Worm (Caenorhabditis elegans): Measurements from ENCODE around the gene F36H5.8.
"Not testable (repeated sequence)": the region's sequence is repeated elsewhere in the genome, so short reads cannot be mapped to it uniquely, and the experiment has no call there.

The F36H5.8 gene

ce11 chrII:1784799-1785198 is 34.3 kb upstream of the F36H5.8 start, which contains the start of gene C08F1.11:
C08F1.11 (minus strand) TSS chrII:1784899.
- no peak for TF ChIP-seq F13H6.1 (tag; optimal IDR thresholded peaks at IDR 0.05)
- TF ChIP-seq sma-9 (GFP tag; optimal IDR thresholded peaks at IDR 0.05) = no peak
- TF ChIP-seq sma-9 (tag; optimal IDR thresholded peaks at IDR 0.05) = no peak
- TF ChIP-seq unc-39 (tag; optimal IDR thresholded peaks at IDR 0.05) = no peak
- TF ChIP-seq blmp-1 (tag; optimal IDR thresholded peaks at IDR 0.05; ENCODE audit: insufficient read depth) = no peak
- TF ChIP-seq alr-1 (tag; optimal IDR thresholded peaks at IDR 0.05) = no peak
- no peak for TF ChIP-seq lin-39 (tag; optimal IDR thresholded peaks at IDR 0.05)
- TF ChIP-seq mab-5 (tag; optimal IDR thresholded peaks at IDR 0.05) = no peak
- no peak for TF ChIP-seq nhr-10 (tag; optimal IDR thresholded peaks at IDR 0.05)
- no peak for TF ChIP-seq ztf-1 (GFP tag; conservative IDR thresholded peaks at IDR 0.05)
- no peak for TF ChIP-seq R02D3.7 (tag; optimal IDR thresholded peaks at IDR 0.05)
- no peak for TF ChIP-seq aly-2 (tag; optimal IDR thresholded peaks at IDR 0.05)
- no peak for TF ChIP-seq fos-1 (tag; optimal IDR thresholded peaks at IDR 0.05)
- TF ChIP-seq ama-1 (optimal IDR thresholded peaks at IDR 0.05) = no peak
- no peak for TF ChIP-seq skn-1 (tag; optimal IDR thresholded peaks at IDR 0.05)
- no peak for TF ChIP-seq ZK546.5 (tag; optimal IDR thresholded peaks at IDR 0.05)
- no peak for TF ChIP-seq nhr-23 (tag; optimal IDR thresholded peaks at IDR 0.05)
- no peak for TF ChIP-seq C34F6.9 (tag; optimal IDR thresholded peaks at IDR 0.05)
- no peak for TF ChIP-seq zag-1 (tag; optimal IDR thresholded peaks at IDR 0.05)

- no peak for TF ChIP-seq unc-39 (tag; optimal IDR thresholded peaks at IDR 0.05)
- TF ChIP-seq mbf-1 (tag; optimal IDR thresholded peaks at IDR 0.05) = no peak
- TF ChIP-seq ztf-4 (tag; optimal IDR thresholded peaks at IDR 0.05) = no peak
- TF ChIP-seq nhr-12 (tag; optimal IDR thresholded peaks at IDR 0.05) = no peak
- TF ChIP-seq unc-55 (GFP tag; optimal IDR thresholded peaks at IDR 0.05) = no peak
- TF ChIP-seq sma-9 (GFP tag; optimal IDR thresholded peaks at IDR 0.05) = no peak
- TF ChIP-seq sma-9 (tag; optimal IDR thresholded peaks at IDR 0.05) = no peak
- no peak for TF ChIP-seq gmeb-1 (tag; optimal IDR thresholded peaks at IDR 0.05)
- TF ChIP-seq F13H6.1 (tag; optimal IDR thresholded peaks at IDR 0.05) = no peak
- TF ChIP-seq aly-2 (tag; optimal IDR thresholded peaks at IDR 0.05) = no peak
- no peak for TF ChIP-seq ztf-11 (tag; optimal IDR thresholded peaks at IDR 0.05)
- TF ChIP-seq unc-62 (GFP tag; optimal IDR thresholded peaks at IDR 0.05) = no peak
- TF ChIP-seq fos-1 (tag; optimal IDR thresholded peaks at IDR 0.05) = no peak
- TF ChIP-seq nhr-25 (tag; optimal IDR thresholded peaks at IDR 0.05) = no peak
- no peak for TF ChIP-seq zag-1 (tag; optimal IDR thresholded peaks at IDR 0.05)
- no peak for TF ChIP-seq lin-13 (GFP tag; optimal IDR thresholded peaks at IDR 0.05)
These were observed 32.0 kb upstream of the F36H5.8 start, which contains the start of gene math-4 for ce11 chrII:1782474-1782873. math-4 (minus strand) TSS chrII:1782574.

- TF ChIP-seq nhr-25 (tag; optimal IDR thresholded peaks at IDR 0.05); ztf-11 (tag; optimal IDR thresholded peaks at IDR 0.05); ztf-1 (GFP tag; conservative IDR thresholded peaks at IDR 0.05): not testable (repeated sequence)
These were observed 24.7 kb upstream of the F36H5.8 start, which contains the start of gene F36H5.14 for ce11 chrII:1775234-1775633. F36H5.14 (plus strand) TSS chrII:1775534.

ce11 chrII:1771785-1772184 is 21.3 kb upstream of the F36H5.8 start, which contains the start of gene math-3:
math-3 (plus strand) TSS chrII:1772085.
- TF ChIP-seq unc-39 (tag; optimal IDR thresholded peaks at IDR 0.05) = no peak
- TF ChIP-seq gmeb-1 (tag; optimal IDR thresholded peaks at IDR 0.05) = no peak
- TF ChIP-seq lin-11 (tag; optimal IDR thresholded peaks at IDR 0.05) = no peak
- TF ChIP-seq nhr-11 (tag; optimal IDR thresholded peaks at IDR 0.05) = no peak
- no peak for TF ChIP-seq nhr-129 (tag; optimal IDR thresholded peaks at IDR 0.05)
- TF ChIP-seq unc-55 (GFP tag; optimal IDR thresholded peaks at IDR 0.05) = no peak
- no peak for TF ChIP-seq fos-1 (tag; optimal IDR thresholded peaks at IDR 0.05)
- TF ChIP-seq C34F6.9 (tag; optimal IDR thresholded peaks at IDR 0.05) = no peak
- TF ChIP-seq crh-2 (tag; optimal IDR thresholded peaks at IDR 0.05) = no peak
- no peak for TF ChIP-seq elt-1 (tag; optimal IDR thresholded peaks at IDR 0.05)
- TF ChIP-seq ztf-11 (tag; optimal IDR thresholded peaks at IDR 0.05) = no peak

- TF ChIP-seq egl-27 (tag; optimal IDR thresholded peaks at IDR 0.05); sma-9 (GFP tag; optimal IDR thresholded peaks at IDR 0.05); sma-9 (tag; optimal IDR thresholded peaks at IDR 0.05); dmd-4 (tag; optimal IDR thresholded peaks at IDR 0.05): not testable (repeated sequence)
These were observed 20.9 kb upstream of the F36H5.8 start, which contains the start of gene math-26 for ce11 chrII:1771347-1771746. math-26 (plus strand) TSS chrII:1771647.

All from whole organism, L2 larva.